Worm (Caenorhabditis elegans) whole organism, young adult: ENCODE data around the gene F32E10.9.

Source experiments
- F39B2.1 ChIP-seq: fragments of 200-800 bp; sonication (Bioruptor generic); IDR thresholded peaks from 2 replicates; pipeline ENCODE4 v1.3.6; 2022; ENCODE audit warnings: missing genetic modification reagents, missing genetic modification characterization, missing compliant biosample characterization
- attf-3 ChIP-seq: fragments of 200-800 bp; sonication (Bioruptor generic); conservative IDR thresholded peaks from 2 replicates; pipeline ENCODE4 v1.3.6; 2022; ENCODE audit warnings: missing genetic modification reagents, missing genetic modification characterization, missing compliant biosample characterization
- nhr-80 ChIP-seq: sonication (generic microtip); optimal IDR thresholded peaks from 2 replicates; lab custom pipeline; 2016; ENCODE audit warnings: missing genetic modification characterization, missing compliant biosample characterization
- pha-4 ChIP-seq: fragments of 150-350 bp; sonication (generic microtip); optimal IDR thresholded peaks from 2 replicates; lab custom pipeline; 2014; ENCODE audit warnings: missing biosample characterization, missing genetic modification reagents, missing genetic modification characterization
- unc-130 ChIP-seq: sonication (generic microtip); optimal IDR thresholded peaks from 2 replicates; lab custom pipeline; 2016; ENCODE audit warnings: missing genetic modification reagents, missing genetic modification characterization, missing compliant biosample characterization
- unc-62 ChIP-seq: fragments of 150-350 bp; optimal IDR thresholded peaks from 2 replicates; lab custom pipeline; 2014; ENCODE audit warnings: missing biosample characterization, missing genetic modification reagents, missing genetic modification characterization

ce11 chrIV:7549844-7550243 is 13.9 kb downstream of the F32E10.9 start:
- TF ChIP-seq attf-3 (GFP tag; lab: Robert Waterston, UW), result no peak
- TF ChIP-seq unc-62 (GFP tag; lab: Kevin White, UChicago), result no peak
- TF ChIP-seq pha-4 (tag; lab: Kevin White, UChicago), result no peak
- peak; percentile 96 for TF ChIP-seq nhr-80 (tag; lab: Kevin White, UChicago)
- no peak for TF ChIP-seq unc-130
- no peak for TF ChIP-seq F39B2.1 (GFP tag; lab: Robert Waterston, UW)
